Fruit fly (Drosophila melanogaster) whole organism, embryonic: ENCODE results near the gene Vti1a.

ENCODE experiments used
- Abd-B ChIP-seq: fragments of 200-800 bp; sonication (Bioruptor generic); optimal IDR thresholded peaks from 2 replicates; lab custom pipeline; 2018; ENCODE audit warnings: missing biosample characterization, mild to moderate bottlenecking, missing genetic modification characterization, moderate library complexity
- Atf6 ChIP-seq: fragments of 200-800 bp; sonication (Bioruptor generic); IDR thresholded peaks from 2 replicates; pipeline ENCODE4 v1.3.6; 2022; ENCODE audit warnings: missing biosample characterization, missing genetic modification characterization
- Blimp-1 ChIP-seq: fragments of 200-800 bp; sonication (Bioruptor generic); optimal IDR thresholded peaks from 3 replicates; lab custom pipeline; 2018; ENCODE audit warnings: missing biosample characterization, missing genetic modification characterization, mild to moderate bottlenecking, moderate library complexity, missing genetic modification reagents
- BtbVII ChIP-seq: fragments of 200-800 bp; sonication (Bioruptor generic); optimal IDR thresholded peaks from 3 replicates; lab custom pipeline; 2017; ENCODE audit warnings: missing biosample characterization, mild to moderate bottlenecking, missing genetic modification characterization
- CG10321 ChIP-seq: fragments of 200-800 bp; sonication (Bioruptor generic); IDR thresholded peaks from 2 replicates; pipeline ENCODE4 v1.3.6; 2022; ENCODE audit warnings: missing biosample characterization, missing genetic modification characterization
- CG11456 ChIP-seq: fragments of 200-800 bp; sonication (Bioruptor generic); IDR thresholded peaks from 3 replicates; pipeline ENCODE4 v1.3.6; 2022; ENCODE audit warnings: missing biosample characterization, missing genetic modification characterization
- CG11723 ChIP-seq: fragments of 200-800 bp; sonication (Bioruptor generic); optimal IDR thresholded peaks from 2 replicates; lab custom pipeline; 2017; ENCODE audit warnings: missing biosample characterization, mild to moderate bottlenecking, missing genetic modification characterization
- CG17186 ChIP-seq: fragments of 200-800 bp; sonication (Bioruptor generic); optimal IDR thresholded peaks from 3 replicates; lab custom pipeline; 2017; ENCODE audit warnings: missing biosample characterization, missing genetic modification reagents, missing genetic modification characterization
- CG17361 ChIP-seq: fragments of 200-800 bp; sonication (Bioruptor generic); IDR thresholded peaks from 3 replicates; pipeline ENCODE4 v1.3.6; 2022; ENCODE audit warnings: missing biosample characterization, missing genetic modification characterization
- CG1832 ChIP-seq: fragments of 200-800 bp; sonication (Bioruptor generic); optimal IDR thresholded peaks from 2 replicates; lab custom pipeline; 2017; ENCODE audit warnings: missing biosample characterization, mild to moderate bottlenecking, missing genetic modification characterization, inconsistent platforms
- CG2120 ChIP-seq: fragments of 200-800 bp; sonication (Bioruptor generic); optimal IDR thresholded peaks from 3 replicates; lab custom pipeline; 2016; ENCODE audit warnings: missing biosample characterization, missing genetic modification characterization
- CG2712 ChIP-seq: fragments of 200-800 bp; optimal IDR thresholded peaks from 3 replicates; lab custom pipeline; 2019; ENCODE audit warnings: missing biosample characterization, mild to moderate bottlenecking, missing genetic modification characterization, moderate library complexity
- CG2889 ChIP-seq: fragments of 200-800 bp; sonication (Bioruptor generic); IDR thresholded peaks from 3 replicates; pipeline ENCODE4 v1.3.6; 2022; ENCODE audit warnings: missing biosample characterization, missing genetic modification characterization
- CG4282 ChIP-seq: fragments of 200-800 bp; sonication (Bioruptor generic); optimal IDR thresholded peaks from 2 replicates; lab custom pipeline; 2016; ENCODE audit warnings: missing biosample characterization, missing genetic modification characterization
- CG6175 ChIP-seq: fragments of 200-800 bp; sonication (Bioruptor generic); IDR thresholded peaks from 3 replicates; pipeline ENCODE4 v1.3.6; 2022; ENCODE audit warnings: missing biosample characterization, missing genetic modification characterization
- CG6654 ChIP-seq: fragments of 200-800 bp; sonication (Bioruptor generic); optimal IDR thresholded peaks from 2 replicates; lab custom pipeline; 2017; ENCODE audit warnings: missing biosample characterization, mild to moderate bottlenecking, missing genetic modification characterization
- CG7928 ChIP-seq: fragments of 200-800 bp; sonication (Bioruptor generic); optimal IDR thresholded peaks from 2 replicates; lab custom pipeline; 2017; ENCODE audit warnings: missing biosample characterization, mild to moderate bottlenecking, missing genetic modification characterization
- CG8359 ChIP-seq: fragments of 200-800 bp; sonication (Bioruptor generic); optimal IDR thresholded peaks from 2 replicates; lab custom pipeline; 2017; ENCODE audit warnings: missing biosample characterization, mild to moderate bottlenecking, missing genetic modification characterization, borderline replicate concordance
- CG9797 ChIP-seq: fragments of 200-800 bp; sonication (Bioruptor generic); optimal IDR thresholded peaks from 3 replicates; lab custom pipeline; 2018; ENCODE audit warnings: missing biosample characterization, mild to moderate bottlenecking, missing genetic modification characterization
- Chrac-16 ChIP-seq: fragments of 200-800 bp; sonication (Bioruptor generic); optimal IDR thresholded peaks from 3 replicates; lab custom pipeline; 2016; ENCODE audit warnings: missing biosample characterization, missing genetic modification characterization
- Dfd ChIP-seq, 2 experiments: fragments of >200 bp; optimal IDR thresholded peaks; 2 replicates each; lab custom pipeline; 2017; ENCODE audit warnings: missing biosample characterization in 2 of 2, missing genetic modification characterization in 2 of 2
- E2f2 ChIP-seq: fragments of 200-800 bp; sonication (Bioruptor generic); IDR thresholded peaks from 2 replicates; pipeline ENCODE4 v1.3.6; 2022; ENCODE audit warnings: missing biosample characterization, missing genetic modification characterization
- Eip74EF ChIP-seq, 2 experiments: fragments of 200-800 bp in 1 of 2; fragments of >200 bp in 1 of 2; sonication (Bioruptor generic) in 1 of 2; optimal IDR thresholded peaks; 2 replicates each; lab custom pipeline; 2017 to 2019; ENCODE audit warnings: missing biosample characterization in 2 of 2, missing genetic modification characterization in 2 of 2, mild to moderate bottlenecking in 1 of 2, moderate library complexity in 1 of 2
- Hmx ChIP-seq: fragments of 200-800 bp; sonication (Bioruptor generic); optimal IDR thresholded peaks from 2 replicates; lab custom pipeline; 2016; ENCODE audit warnings: missing biosample characterization, missing genetic modification characterization
- Hr39 ChIP-seq: fragments of >200 bp; optimal IDR thresholded peaks from 2 replicates; lab custom pipeline; 2017
- PHDP ChIP-seq: fragments of 200-800 bp; sonication (Bioruptor generic); optimal IDR thresholded peaks from 3 replicates; lab custom pipeline; 2018; ENCODE audit warnings: missing biosample characterization, mild to moderate bottlenecking, missing genetic modification characterization, moderate library complexity
- Sry-β ChIP-seq: fragments of 200-800 bp; sonication (Bioruptor generic); optimal IDR thresholded peaks from 2 replicates; lab custom pipeline; 2018; ENCODE audit warnings: missing biosample characterization, mild to moderate bottlenecking, missing genetic modification characterization, moderate library complexity
- Taf1 ChIP-seq: fragments of 200-800 bp; sonication (Bioruptor generic); IDR thresholded peaks from 2 replicates; pipeline ENCODE4 v1.3.6; 2022; ENCODE audit warnings: missing biosample characterization, missing genetic modification characterization
- Xbp1 ChIP-seq: fragments of 200-800 bp; sonication (Bioruptor generic); optimal IDR thresholded peaks from 3 replicates; lab custom pipeline; 2016; ENCODE audit warnings: missing biosample characterization, mild to moderate bottlenecking, missing genetic modification characterization
- ara ChIP-seq: fragments of 200-800 bp; sonication (Bioruptor generic); IDR thresholded peaks from 2 replicates; pipeline ENCODE4 v1.3.6; 2022; ENCODE audit warnings: missing biosample characterization, missing genetic modification characterization
- ato ChIP-seq: fragments of 200-800 bp; sonication (Bioruptor generic); IDR thresholded peaks from 2 replicates; pipeline ENCODE4 v1.3.6; 2022; ENCODE audit warnings: missing biosample characterization, missing genetic modification characterization; ENCODE audit not compliant: partially characterized antibody
- bbx ChIP-seq: fragments of 200-800 bp; sonication (Bioruptor generic); IDR thresholded peaks from 2 replicates; pipeline ENCODE4 v1.3.6; 2022; ENCODE audit warnings: missing biosample characterization, missing genetic modification characterization; ENCODE audit not compliant: partially characterized antibody
- corto ChIP-seq: fragments of 200-800 bp; sonication (Bioruptor generic); optimal IDR thresholded peaks from 2 replicates; lab custom pipeline; 2016; ENCODE audit warnings: missing biosample characterization, mild to moderate bottlenecking, missing genetic modification characterization, moderate library complexity
- danr ChIP-seq: fragments of 200-800 bp; sonication (Bioruptor generic); IDR thresholded peaks from 2 replicates; pipeline ENCODE4 v1.3.6; 2022; ENCODE audit warnings: missing biosample characterization, missing genetic modification characterization
- ewg ChIP-seq: fragments of 200-800 bp; sonication (Bioruptor generic); optimal IDR thresholded peaks from 3 replicates; lab custom pipeline; 2017; ENCODE audit warnings: mild to moderate bottlenecking, missing biosample characterization, missing genetic modification reagents, missing genetic modification characterization
- gem ChIP-seq: fragments of 200-800 bp; sonication (Bioruptor generic); optimal IDR thresholded peaks from 2 replicates; lab custom pipeline; 2019; ENCODE audit warnings: missing biosample characterization, mild to moderate bottlenecking, missing genetic modification characterization, moderate library complexity
- gro ChIP-seq: fragments of 200-800 bp; sonication (Bioruptor generic); optimal IDR thresholded peaks from 2 replicates; lab custom pipeline; 2016; ENCODE audit warnings: missing biosample characterization, missing genetic modification characterization
- kay ChIP-seq: fragments of 200-800 bp; sonication (Bioruptor generic); optimal IDR thresholded peaks from 2 replicates; lab custom pipeline; 2016; ENCODE audit warnings: missing biosample characterization, missing genetic modification characterization
- mirr ChIP-seq: fragments of 200-800 bp; sonication (Bioruptor generic); optimal IDR thresholded peaks from 3 replicates; lab custom pipeline; 2018; ENCODE audit warnings: missing biosample characterization, mild to moderate bottlenecking, missing genetic modification characterization
- nmo ChIP-seq: fragments of 200-800 bp; sonication (Bioruptor generic); optimal IDR thresholded peaks from 2 replicates; lab custom pipeline; 2018; ENCODE audit warnings: missing biosample characterization, mild to moderate bottlenecking, missing genetic modification characterization, moderate library complexity
- odd ChIP-seq: fragments of 200-800 bp; sonication (Bioruptor generic); optimal IDR thresholded peaks from 2 replicates; lab custom pipeline; 2017; ENCODE audit warnings: missing biosample characterization, mild to moderate bottlenecking, missing genetic modification characterization
- sc ChIP-seq, 3 experiments: fragments of >200 bp in 2 of 3; fragments of 200-800 bp in 1 of 3; sonication (Bioruptor generic) in 1 of 3; optimal IDR thresholded peaks; 2 replicates in 2 of 3; 3 replicates in 1 of 3; lab custom pipeline; 2017; ENCODE audit warnings: mild to moderate bottlenecking in 1 of 3, missing biosample characterization in 1 of 3, missing genetic modification characterization in 1 of 3, missing genetic modification reagents in 1 of 3
- sens ChIP-seq: fragments of 200-800 bp; sonication (Bioruptor generic); peaks from one replicate; lab custom pipeline; 2016; ENCODE audit warnings: missing biosample characterization, missing genetic modification characterization
- sens-2 ChIP-seq: fragments of 200-800 bp; sonication (Bioruptor generic); IDR thresholded peaks from 2 replicates; pipeline ENCODE4 v1.3.6; 2022; ENCODE audit warnings: missing biosample characterization, missing genetic modification characterization
- sisA ChIP-seq: fragments of 200-800 bp; sonication (Bioruptor generic); IDR thresholded peaks from 2 replicates; pipeline ENCODE4 v1.3.6; 2022; ENCODE audit warnings: missing biosample characterization, missing genetic modification characterization
- tgo ChIP-seq: fragments of 200-800 bp; sonication (Bioruptor generic); IDR thresholded peaks from 3 replicates; pipeline ENCODE4 v1.3.6; 2022; ENCODE audit warnings: missing biosample characterization, missing genetic modification characterization
- toy ChIP-seq: fragments of 200-800 bp; sonication (Bioruptor generic); IDR thresholded peaks from 2 replicates; pipeline ENCODE4 v1.3.6; 2022; ENCODE audit warnings: missing biosample characterization, missing genetic modification characterization
- wor ChIP-seq: fragments of 200-800 bp; sonication (Bioruptor generic); IDR thresholded peaks from 2 replicates; pipeline ENCODE4 v1.3.6; 2022; ENCODE audit warnings: missing biosample characterization, missing genetic modification characterization
- zen ChIP-seq: fragments of 200-800 bp; sonication (Bioruptor generic); optimal IDR thresholded peaks from 3 replicates; lab custom pipeline; 2018; ENCODE audit warnings: missing biosample characterization, mild to moderate bottlenecking, missing genetic modification characterization, moderate library complexity

The Vti1a gene

DNA sequence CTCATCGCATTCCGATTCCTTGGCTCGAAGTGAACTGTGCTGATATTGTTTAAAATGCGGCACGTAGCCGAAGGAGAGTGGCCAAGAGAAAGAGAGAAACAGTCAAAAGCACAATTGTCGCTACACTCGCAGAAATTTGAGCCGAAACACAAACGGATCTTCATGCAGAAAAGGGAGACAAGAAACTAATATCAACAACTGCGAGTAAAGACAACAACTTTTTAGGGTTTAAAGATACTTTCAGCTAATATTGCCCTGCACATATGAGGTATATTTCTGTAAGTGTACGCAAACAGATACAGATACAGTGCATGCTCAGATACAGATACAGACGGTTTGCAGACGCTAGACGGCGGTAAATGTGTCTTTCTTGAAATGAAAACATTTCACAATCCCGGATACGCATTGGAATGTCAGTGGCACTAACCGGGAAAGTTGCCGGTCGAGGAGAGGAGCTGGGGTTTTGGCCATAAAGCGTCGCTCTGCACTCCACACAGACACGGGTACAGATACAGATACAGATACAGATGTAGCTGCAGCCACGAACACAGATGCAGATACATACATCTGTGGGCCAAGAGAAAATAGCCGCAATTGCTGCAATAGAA, 48.5 kb downstream of the Vti1a start (continued):
- TF ChIP-seq kay (GFP tag; lab: Kevin White, UChicago) (peak; percentile 69), Chrac-16 (GFP tag; lab: Kevin White, UChicago) (peak; percentile 83), CG2712 (peak; percentile 89), mirr (GFP tag; lab: Kevin White, UChicago) (no peak), CG6654 (GFP tag; lab: Kevin White, UChicago) (peak; percentile 65), Sry-β (peak; percentile 46), CG11456 (peak; percentile 79; the same call in 2 of the 3 replicates), odd (GFP tag; lab: Kevin White, UChicago) (peak; percentile 75), Taf1 (GFP tag; lab: Robert Waterston, UW) (peak; percentile 50; the same call in 1 of the 2 replicates), Xbp1 (GFP tag; lab: Kevin White, UChicago) (peak; percentile 92), Hr39 (lab: Kevin White, UChicago) (no peak), BtbVII (GFP tag; lab: Kevin White, UChicago) (peak; percentile 55), ato (GFP tag; lab: Robert Waterston, UW) (no peak), zen (peak; percentile 68), ewg (GFP tag; lab: Kevin White, UChicago) (peak; percentile 89), Eip74EF (GFP tag; optimal IDR thresholded peaks at IDR 0.05; lab: Kevin White, UChicago) (peak in 1 of 2 experiments; percentile 84), CG6175 (GFP tag; lab: Robert Waterston, UW) (no peak; the same call in 2 of the 3 replicates), CG9797 (GFP tag; lab: Kevin White, UChicago) (no peak), Atf6 (GFP tag; lab: Robert Waterston, UW) (peak; percentile 64; the same call in 1 of the 2 replicates), CG11723 (GFP tag; lab: Kevin White, UChicago) (peak; percentile 83), wor (GFP tag; lab: Robert Waterston, UW) (peak; percentile 85), Hmx (GFP tag; lab: Kevin White, UChicago) (no peak), CG7928 (GFP tag; lab: Kevin White, UChicago) (peak; percentile 4), CG4282 (GFP tag; lab: Kevin White, UChicago) (peak; percentile 72), PHDP (tag; lab: Kevin White, UChicago) (peak; percentile 87), CG2889 (GFP tag; lab: Robert Waterston, UW) (peak; percentile 80), tgo (peak; percentile 85), CG2120 (GFP tag; lab: Kevin White, UChicago) (peak; percentile 71), danr (GFP tag; lab: Robert Waterston, UW) (peak; percentile 35; the same call in 1 of the 2 replicates), sens (GFP tag; lab: Kevin White, UChicago) (peak; percentile 99), nmo (peak; percentile 86), toy (GFP tag; lab: Robert Waterston, UW) (no peak), corto (GFP tag; lab: Kevin White, UChicago) (peak; percentile 64), CG1832 (GFP tag; lab: Kevin White, UChicago) (no peak), CG10321 (GFP tag; lab: Robert Waterston, UW) (peak; percentile 49), sc (optimal IDR thresholded peaks at IDR 0.05; lab: Kevin White, UChicago) (no peak), sc (GFP tag; optimal IDR thresholded peaks at IDR 0.05; lab: Kevin White, UChicago) (peak; percentile 80), E2f2 (GFP tag; lab: Robert Waterston, UW) (peak; percentile 63), sens-2 (GFP tag; lab: Robert Waterston, UW) (peak; percentile 85), sisA (GFP tag; lab: Robert Waterston, UW) (peak; percentile 94), CG17361 (GFP tag; lab: Robert Waterston, UW) (peak; percentile 82), Blimp-1 (peak; percentile 89), ara (peak; percentile 91), bbx (GFP tag; lab: Robert Waterston, UW) (0 out of 2 replicates have a peak, but pooled peaks have one; percentile 37), Dfd (GFP tag; optimal IDR thresholded peaks at IDR 0.05; lab: Kevin White, UChicago) (no peak), CG8359 (peak; percentile 78), Abd-B (GFP tag; lab: Kevin White, UChicago) (peak; percentile 79), gro (peak; percentile 46), CG17186 (GFP tag; lab: Kevin White, UChicago) (peak; percentile 68), gem (peak; percentile 91)
